Worm (Caenorhabditis elegans) whole organism, late embryonic: ENCODE measurements around the gene F31F4.11.

Experiments used
- ceh-48 ChIP-seq: sonication (generic microtip); optimal IDR thresholded peaks from 2 replicates; lab custom pipeline; 2016; ENCODE audit warnings: missing genetic modification characterization, inconsistent platforms, missing compliant biosample characterization
- nhr-11 ChIP-seq: fragments of 150-350 bp; optimal IDR thresholded peaks from 2 replicates; lab custom pipeline; 2014; ENCODE audit warnings: missing biosample characterization, missing genetic modification characterization
- pax-1 ChIP-seq: fragments of 150-350 bp; optimal IDR thresholded peaks from 2 replicates; lab custom pipeline; 2014; ENCODE audit warnings: missing biosample characterization, missing genetic modification characterization
- rnt-1 ChIP-seq: sonication (generic microtip); optimal IDR thresholded peaks from 2 replicates; lab custom pipeline; 2016; ENCODE audit warnings: missing genetic modification characterization, missing compliant biosample characterization
- tbx-7 ChIP-seq: sonication (generic microtip); optimal IDR thresholded peaks from 2 replicates; lab custom pipeline; 2016; ENCODE audit warnings: missing genotype, missing genetic modification characterization, missing compliant biosample characterization

ce11 chrV:620987-621386, 43.2 kb downstream of the F31F4.11 start:
- TF ChIP-seq tbx-7 (tag; lab: Kevin White, UChicago) (no peak), rnt-1 (tag; lab: Kevin White, UChicago) (no peak), ceh-48 (tag; lab: Kevin White, UChicago) (no peak), nhr-11 (tag; lab: Kevin White, UChicago) (no peak), pax-1 (tag; lab: Kevin White, UChicago) (no peak)
